Worm (Caenorhabditis elegans): Measurements from ENCODE around the gene B0284.3.

DNA sequence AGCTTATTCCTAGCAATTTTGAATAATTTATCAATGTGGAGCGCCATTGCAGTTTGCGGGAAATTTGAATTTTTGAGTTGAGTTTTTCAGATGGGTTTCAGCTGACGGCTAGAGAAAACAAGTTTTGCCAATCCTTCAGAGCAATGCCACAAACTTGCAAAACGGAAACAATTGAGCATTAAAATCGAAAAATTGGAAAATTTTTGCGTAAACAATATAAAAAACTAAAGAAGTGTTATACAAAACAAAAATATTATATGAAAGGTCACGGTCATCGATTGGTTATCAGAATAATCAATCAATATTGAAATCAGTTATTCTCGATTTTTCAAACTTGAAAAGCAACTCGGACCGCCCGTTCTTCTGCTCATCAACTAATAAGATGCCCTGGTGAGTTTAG, 21.5 kb upstream of the B0284.3 start, which contains the start of gene R07E5.15:
- TF ChIP-seq W03F9.2 (tag; optimal IDR thresholded peaks at IDR 0.05) (no peak), dao-5 (tag; optimal IDR thresholded peaks at IDR 0.05) (no peak)
